Worm (Caenorhabditis elegans) whole organism, L3 larva: ENCODE measurements around the gene AC3.12.

Experiments
- aly-2 ChIP-seq: fragments of 150-350 bp; optimal IDR thresholded peaks from 2 replicates; lab custom pipeline; 2014; ENCODE audit warnings: missing biosample characterization, missing genetic modification characterization
- ama-1 ChIP-seq: fragments of 150-350 bp; optimal IDR thresholded peaks from 2 replicates; lab custom pipeline; 2018
- elt-1 ChIP-seq: fragments of 150-350 bp; optimal IDR thresholded peaks from 2 replicates; lab custom pipeline; 2014; ENCODE audit warnings: missing biosample characterization, missing genetic modification characterization
- elt-2 ChIP-seq: sonication (generic microtip); optimal IDR thresholded peaks from 2 replicates; lab custom pipeline; 2016; ENCODE audit warnings: missing genetic modification reagents, mild to moderate bottlenecking, missing genetic modification characterization, missing compliant biosample characterization
- nhr-12 ChIP-seq: fragments of 150-350 bp; optimal IDR thresholded peaks from 2 replicates; lab custom pipeline; 2014; ENCODE audit warnings: missing biosample characterization, missing genetic modification characterization
- nhr-237 ChIP-seq: fragments of 150-350 bp; optimal IDR thresholded peaks from 2 replicates; lab custom pipeline; 2014; ENCODE audit warnings: missing biosample characterization, missing genetic modification characterization
- nhr-77 ChIP-seq: fragments of 150-350 bp; optimal IDR thresholded peaks from 2 replicates; lab custom pipeline; 2014; ENCODE audit warnings: missing biosample characterization, missing genetic modification characterization

- TF ChIP-seq aly-2 (tag; lab: Kevin White, UChicago): no peak
- no peak for TF ChIP-seq nhr-77
- TF ChIP-seq elt-1 (tag; lab: Kevin White, UChicago): no peak
- peak; percentile 96 for TF ChIP-seq elt-2 (tag; lab: Kevin White, UChicago)
- no peak for TF ChIP-seq nhr-12 (tag; lab: Kevin White, UChicago)
- TF ChIP-seq ama-1: no peak
- no peak for TF ChIP-seq nhr-237 (tag; lab: Kevin White, UChicago)
Measured at ce11 chrV:10399290-10399689, 20.1 kb upstream of the AC3.12 start.
